Fruit fly (Drosophila melanogaster) whole organism, prepupa: Measurements from ENCODE around the gene CG9130.

ENCODE experiments used
- spab ChIP-seq: fragments of 200-800 bp; sonication (Bioruptor generic); optimal IDR thresholded peaks from 2 replicates; lab custom pipeline; 2017; ENCODE audit warnings: missing biosample characterization, mild to moderate bottlenecking, missing genetic modification characterization, missing genetic modification reagents
- svp ChIP-seq: fragments of 200-800 bp; sonication (Bioruptor generic); peaks from one replicate; lab custom pipeline; 2016; ENCODE audit warnings: missing biosample characterization, missing genetic modification characterization
- vri ChIP-seq: fragments of 200-800 bp; sonication (Bioruptor generic); optimal IDR thresholded peaks from 3 replicates; lab custom pipeline; 2016; ENCODE audit warnings: missing biosample characterization, mild to moderate bottlenecking, missing genetic modification characterization

CG9130 gene

dm6 chr3L:1305317-1305716 is 53.5 kb downstream of the CG9130 start:
- peak; percentile 90 for TF ChIP-seq svp
- peak; percentile 91 for TF ChIP-seq vri (GFP tag; lab: Kevin White, UChicago)
- no peak for TF ChIP-seq spab
